Worm (Caenorhabditis elegans) whole organism, late embryonic: ENCODE data around the gene gtf-2H2C.

Experiments
- F13H6.1 ChIP-seq: sonication (generic microtip); optimal IDR thresholded peaks from 2 replicates; lab custom pipeline; 2016; ENCODE audit warnings: missing genetic modification characterization, missing compliant biosample characterization
- K09A11.1 ChIP-seq: sonication (generic microtip); optimal IDR thresholded peaks from 2 replicates; lab custom pipeline; 2017; ENCODE audit warnings: antibody characterized with exemption, mild to moderate bottlenecking, missing genetic modification characterization, missing compliant biosample characterization; ENCODE audit not compliant: insufficient read depth
- ama-1 ChIP-seq: fragments of 150-350 bp; optimal IDR thresholded peaks from 2 replicates; lab custom pipeline; 2014
- ceh-48 ChIP-seq: sonication (generic microtip); optimal IDR thresholded peaks from 2 replicates; lab custom pipeline; 2016; ENCODE audit warnings: missing genetic modification characterization, inconsistent platforms, missing compliant biosample characterization
- elt-2 ChIP-seq: sonication (generic microtip); optimal IDR thresholded peaks from 2 replicates; lab custom pipeline; 2016; ENCODE audit warnings: missing genetic modification reagents, missing genetic modification characterization, missing compliant biosample characterization
- gmeb-2 ChIP-seq: sonication (generic microtip); optimal IDR thresholded peaks from 2 replicates; lab custom pipeline; 2016; ENCODE audit warnings: missing genetic modification characterization, inconsistent platforms, missing compliant biosample characterization
- ttx-3 ChIP-seq: sonication (generic microtip); optimal IDR thresholded peaks from 2 replicates; lab custom pipeline; 2016; ENCODE audit warnings: missing genetic modification reagents, missing genetic modification characterization, missing compliant biosample characterization
- unc-86 ChIP-seq: sonication (generic microtip); optimal IDR thresholded peaks from 2 replicates; lab custom pipeline; 2016; ENCODE audit warnings: missing genetic modification characterization, missing compliant biosample characterization

ce11 chrIII:10056033-10056432 lies 34.6 kb downstream of the gtf-2H2C start, which contains the start of gene T16G12.10:
- TF ChIP-seq F13H6.1 (tag; lab: Kevin White, UChicago) (no peak), ceh-48 (tag; lab: Kevin White, UChicago) (no peak), ama-1 (lab: Kevin White, UChicago) (no peak), unc-86 (tag; lab: Kevin White, UChicago) (no peak), K09A11.1 (tag; lab: Kevin White, UChicago) (no peak), elt-2 (tag; lab: Kevin White, UChicago) (no peak), ttx-3 (no peak), gmeb-2 (tag; lab: Kevin White, UChicago) (no peak)
